Worm (Caenorhabditis elegans) whole organism, L4/young adult: Measurements from ENCODE around the gene D2023.3.

Source experiments
- dao-5 ChIP-seq: sonication (generic microtip); optimal IDR thresholded peaks from 2 replicates; lab custom pipeline; 2016; ENCODE audit warnings: missing genotype, missing genetic modification characterization, moderate library complexity, missing compliant biosample characterization
- him-1 ChIP-seq: sonication (generic microtip); optimal IDR thresholded peaks from 2 replicates; lab custom pipeline; 2016; ENCODE audit warnings: missing genotype, missing genetic modification reagents, missing genetic modification characterization, missing compliant biosample characterization

DNA sequence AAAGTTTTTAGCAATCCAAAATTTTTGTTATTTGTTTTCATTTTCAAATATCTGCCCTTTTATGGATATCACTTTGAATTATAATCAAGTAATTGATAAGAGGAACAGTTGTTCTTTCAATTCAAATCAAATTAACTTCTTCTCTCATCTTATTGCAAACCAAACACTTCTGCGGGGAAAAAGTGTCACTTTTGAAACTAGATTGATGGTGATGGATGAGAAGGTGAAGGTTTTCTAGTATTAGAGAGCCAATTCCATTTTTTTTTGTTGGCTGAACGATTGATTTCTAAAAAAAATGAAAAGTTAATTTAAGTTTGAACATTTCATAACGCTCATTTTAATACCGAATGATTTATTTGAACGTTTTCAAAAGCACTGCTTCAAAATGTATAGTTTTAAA is 32.0 kb downstream of the D2023.3 start:
- no peak for TF ChIP-seq dao-5
- TF ChIP-seq him-1 (tag; lab: Kevin White, UChicago): no peak
